Worm (Caenorhabditis elegans): Measurements from ENCODE around the gene col-113.

DNA sequence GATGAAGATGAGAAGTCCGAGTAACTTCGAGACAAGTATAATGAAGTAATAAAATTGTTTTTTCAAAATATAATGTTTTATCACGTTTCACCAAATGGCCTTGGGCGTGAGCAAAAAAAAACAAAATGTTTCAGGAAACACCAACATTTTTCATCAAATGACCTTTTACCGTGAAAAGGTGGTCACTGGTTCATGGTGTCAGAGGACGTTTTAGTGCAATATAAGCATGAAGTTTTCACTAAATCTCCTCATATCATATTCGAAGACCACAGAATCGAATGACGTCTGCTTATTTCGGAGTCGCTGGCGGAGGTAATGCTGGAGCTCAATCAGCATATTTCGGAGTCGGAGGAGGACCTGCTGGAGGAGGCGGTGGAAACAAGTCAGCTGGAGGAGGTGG, 41.0 kb downstream of the col-113 start, which contains the start of the genes ZC477.7 and ssq-3:
- TF ChIP-seq unc-86 (tag; optimal IDR thresholded peaks at IDR 0.05): no peak
- TF ChIP-seq nhr-12 (tag; optimal IDR thresholded peaks at IDR 0.05): no peak
- no peak for TF ChIP-seq unc-98 (GFP tag; IDR thresholded peaks at IDR 0.05)

Data from whole organism, L1 larva.